Worm (Caenorhabditis elegans): ENCODE measurements around the gene nhr-34.

ce11 chrIV:9717844-9718243 is 42.4 kb upstream of the nhr-34 start:
- TF ChIP-seq him-1 (tag; optimal IDR thresholded peaks at IDR 0.05) (no peak), dao-5 (tag; optimal IDR thresholded peaks at IDR 0.05) (no peak)
